Worm (Caenorhabditis elegans) whole organism, late embryonic: ENCODE measurements around the gene T20B3.1.

Experiments used
- ama-1 ChIP-seq: fragments of 150-350 bp; optimal IDR thresholded peaks from 2 replicates; lab custom pipeline; 2014
- ceh-18 ChIP-seq: sonication (generic microtip); optimal IDR thresholded peaks from 2 replicates; lab custom pipeline; 2016; ENCODE audit warnings: missing genetic modification characterization, missing compliant biosample characterization
- ceh-22 ChIP-seq: sonication (generic microtip); optimal IDR thresholded peaks from 2 replicates; lab custom pipeline; 2017; ENCODE audit warnings: missing biosample characterization, missing genetic modification characterization
- ceh-30 ChIP-seq: fragments of 150-350 bp; optimal IDR thresholded peaks from 2 replicates; lab custom pipeline; 2014; ENCODE audit warnings: missing biosample characterization, missing genetic modification characterization
- elt-2 ChIP-seq: sonication (generic microtip); optimal IDR thresholded peaks from 2 replicates; lab custom pipeline; 2016; ENCODE audit warnings: missing genetic modification reagents, missing genetic modification characterization, missing compliant biosample characterization
- hlh-8 ChIP-seq: sonication (generic microtip); optimal IDR thresholded peaks from 2 replicates; lab custom pipeline; 2016; ENCODE audit warnings: missing genotype, missing genetic modification characterization, missing compliant biosample characterization
- mec-3 ChIP-seq: sonication (generic microtip); optimal IDR thresholded peaks from 2 replicates; lab custom pipeline; 2016; ENCODE audit warnings: borderline replicate concordance, missing genetic modification characterization, missing compliant biosample characterization
- nhr-11 ChIP-seq: fragments of 150-350 bp; optimal IDR thresholded peaks from 2 replicates; lab custom pipeline; 2014; ENCODE audit warnings: missing biosample characterization, missing genetic modification characterization
- npax-4 ChIP-seq: sonication (generic microtip); optimal IDR thresholded peaks from 2 replicates; lab custom pipeline; 2016; ENCODE audit warnings: missing genetic modification characterization, missing compliant biosample characterization
- unc-86 ChIP-seq: sonication (generic microtip); optimal IDR thresholded peaks from 2 replicates; lab custom pipeline; 2016; ENCODE audit warnings: missing genetic modification characterization, missing compliant biosample characterization

DNA sequence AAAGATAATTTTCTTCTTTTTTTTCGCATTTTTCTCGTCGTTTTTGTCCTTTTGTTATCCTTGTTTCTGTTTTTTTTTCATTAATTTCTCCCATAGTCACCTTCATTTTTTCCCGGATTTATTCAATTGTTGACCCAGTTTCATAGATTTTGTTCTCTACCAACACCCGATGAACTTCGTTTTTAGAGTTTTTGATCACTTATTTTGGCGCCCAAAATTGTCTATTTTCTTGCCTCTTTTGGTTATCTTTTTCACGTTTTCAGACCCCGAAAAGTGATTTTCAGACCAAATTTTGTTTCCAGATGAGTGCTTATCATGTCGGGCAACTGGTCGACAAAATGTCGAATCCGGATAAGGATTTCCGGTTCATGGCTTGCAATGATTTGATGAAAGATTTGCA lies 12.8 kb upstream of the T20B3.1 start, which contains the start of gene cand-1:
- TF ChIP-seq ceh-22 (tag; lab: Kevin White, UChicago) = no peak
- TF ChIP-seq nhr-11 = no peak
- no peak for TF ChIP-seq unc-86 (tag; lab: Kevin White, UChicago)
- no peak for TF ChIP-seq npax-4 (tag; lab: Kevin White, UChicago)
- TF ChIP-seq ama-1 (lab: Kevin White, UChicago) = no peak
- no peak for TF ChIP-seq mec-3 (tag; lab: Kevin White, UChicago)
- TF ChIP-seq ceh-18 = no peak
- no peak for TF ChIP-seq elt-2 (tag; lab: Kevin White, UChicago)
- no peak for TF ChIP-seq ceh-30 (tag; lab: Kevin White, UChicago)
- TF ChIP-seq hlh-8 (tag; lab: Kevin White, UChicago) = no peak
